Worm (Caenorhabditis elegans) whole organism, L4 larva: ENCODE results near the gene M01H9.3.

Experiments used
- F37D6.2 ChIP-seq: sonication (generic microtip); optimal IDR thresholded peaks from 2 replicates; lab custom pipeline; 2016; ENCODE audit warnings: mild to moderate bottlenecking, missing genetic modification characterization, missing compliant biosample characterization
- F44E2.7 ChIP-seq: fragments of 200-800 bp; sonication (Bioruptor generic); IDR thresholded peaks from 2 replicates; pipeline ENCODE4 v2.1.2; 2022; ENCODE audit warnings: missing genetic modification characterization, missing compliant biosample characterization
- R02D3.7 ChIP-seq: fragments of 150-350 bp; sonication (generic microtip); optimal IDR thresholded peaks from 3 replicates; lab custom pipeline; 2014; ENCODE audit warnings: missing biosample characterization, missing genetic modification characterization
- T20F7.1 ChIP-seq: fragments of 200-800 bp; sonication (Bioruptor generic); optimal IDR thresholded peaks from 2 replicates; lab custom pipeline; 2018; ENCODE audit warnings: mild to moderate bottlenecking, missing genetic modification characterization, missing compliant biosample characterization
- Y48G9A.11 ChIP-seq: fragments of 200-800 bp; sonication (Bioruptor generic); IDR thresholded peaks from 2 replicates; pipeline ENCODE4 v1.3.6; 2022; ENCODE audit warnings: missing genetic modification reagents, missing genetic modification characterization, missing compliant biosample characterization
- ceh-44 ChIP-seq: fragments of 200-800 bp; sonication (Bioruptor generic); IDR thresholded peaks from 2 replicates; pipeline ENCODE4 v1.3.6; 2022; ENCODE audit warnings: missing genetic modification reagents, missing genetic modification characterization, missing compliant biosample characterization
- ceh-62 ChIP-seq: sonication (generic microtip); optimal IDR thresholded peaks from 2 replicates; lab custom pipeline; 2017; ENCODE audit warnings: missing biosample characterization, missing genetic modification characterization
- ctbp-1 ChIP-seq: fragments of 200-800 bp; sonication (Bioruptor generic); IDR thresholded peaks from 2 replicates; pipeline ENCODE4 v1.3.6; 2022; ENCODE audit warnings: missing genetic modification reagents, missing genetic modification characterization, missing compliant biosample characterization
- daf-19 ChIP-seq: fragments of 200-800 bp; sonication (Bioruptor generic); conservative IDR thresholded peaks from 2 replicates; pipeline ENCODE4 v1.3.6; 2022; ENCODE audit warnings: missing genetic modification characterization, missing compliant biosample characterization
- dmd-9 ChIP-seq: fragments of 200-800 bp; sonication (Bioruptor generic); IDR thresholded peaks from 2 replicates; pipeline ENCODE4 v1.3.6; 2022; ENCODE audit warnings: missing genetic modification reagents, missing genetic modification characterization, missing compliant biosample characterization
- dve-1 ChIP-seq: sonication (generic microtip); optimal IDR thresholded peaks from 2 replicates; lab custom pipeline; 2017; ENCODE audit warnings: antibody characterized with exemption, mild to moderate bottlenecking, missing genetic modification characterization, missing compliant biosample characterization; ENCODE audit not compliant: insufficient read depth
- fkh-10 ChIP-seq: fragments of 150-350 bp; optimal IDR thresholded peaks from 2 replicates; lab custom pipeline; 2014; ENCODE audit warnings: missing biosample characterization, missing genetic modification reagents, missing genetic modification characterization
- hif-1 ChIP-seq, 2 experiments: sonication (generic microtip); optimal IDR thresholded peaks; 2 replicates each; lab custom pipeline; 2016 to 2017; ENCODE audit warnings: missing compliant biosample characterization in 2 of 2, missing genetic modification characterization in 2 of 2, missing genetic modification reagents in 2 of 2, missing genotype in 2 of 2, mild to moderate bottlenecking in 1 of 2
- hlh-11 ChIP-seq: fragments of 200-800 bp; sonication (Bioruptor generic); optimal IDR thresholded peaks from 2 replicates; lab custom pipeline; 2018; ENCODE audit warnings: mild to moderate bottlenecking, missing genetic modification characterization, missing compliant biosample characterization
- lim-7 ChIP-seq: fragments of 200-800 bp; sonication (Bioruptor generic); IDR thresholded peaks from 2 replicates; pipeline ENCODE4 v1.3.6; 2022; ENCODE audit warnings: missing genetic modification characterization, missing compliant biosample characterization
- lin-15B ChIP-seq: fragments of 150-350 bp; sonication (generic microtip); optimal IDR thresholded peaks from 3 replicates; lab custom pipeline; 2014; ENCODE audit warnings: missing biosample characterization, missing genetic modification characterization
- nhr-10 ChIP-seq: fragments of 150-350 bp; optimal IDR thresholded peaks from 2 replicates; lab custom pipeline; 2014; ENCODE audit warnings: missing biosample characterization, missing genetic modification characterization
- nhr-11 ChIP-seq: fragments of 150-350 bp; optimal IDR thresholded peaks from 2 replicates; lab custom pipeline; 2014; ENCODE audit warnings: missing biosample characterization, missing genetic modification characterization
- nhr-111 ChIP-seq: fragments of 200-800 bp; sonication (Bioruptor generic); optimal IDR thresholded peaks from 2 replicates; lab custom pipeline; 2018; ENCODE audit warnings: mild to moderate bottlenecking, missing genetic modification characterization, missing compliant biosample characterization
- nhr-237 ChIP-seq: sonication (generic microtip); optimal IDR thresholded peaks from 2 replicates; lab custom pipeline; 2017; ENCODE audit warnings: missing biosample characterization, missing genetic modification characterization
- nhr-25 ChIP-seq: sonication (generic microtip); optimal IDR thresholded peaks from 2 replicates; lab custom pipeline; 2017; ENCODE audit warnings: missing genetic modification characterization, mild to moderate bottlenecking, missing compliant biosample characterization, antibody characterized with exemption, moderate library complexity, borderline replicate concordance; ENCODE audit not compliant: insufficient read depth
- nhr-41 ChIP-seq: fragments of 200-800 bp; sonication (Bioruptor generic); IDR thresholded peaks from 2 replicates; pipeline ENCODE4 v1.3.6; 2022; ENCODE audit warnings: missing genetic modification reagents, missing genetic modification characterization, missing compliant biosample characterization
- nhr-6 ChIP-seq: fragments of 150-350 bp; optimal IDR thresholded peaks from 2 replicates; lab custom pipeline; 2014; ENCODE audit warnings: missing biosample characterization, missing genetic modification characterization
- pqm-1 ChIP-seq: sonication (generic microtip); optimal IDR thresholded peaks from 2 replicates; lab custom pipeline; 2017; ENCODE audit warnings: missing biosample characterization, missing genetic modification characterization
- rbr-2 ChIP-seq: sonication (generic microtip); optimal IDR thresholded peaks from 2 replicates; lab custom pipeline; 2016; ENCODE audit warnings: missing genotype, missing genetic modification characterization, missing compliant biosample characterization
- saeg-2 ChIP-seq: fragments of 200-800 bp; sonication (Bioruptor generic); IDR thresholded peaks from 2 replicates; pipeline ENCODE4 v1.3.6; 2022; ENCODE audit warnings: missing genetic modification reagents, missing genetic modification characterization, missing compliant biosample characterization
- set-16 ChIP-seq: fragments of 200-800 bp; sonication (Bioruptor generic); IDR thresholded peaks from 2 replicates; pipeline ENCODE4 v1.3.6; 2022; ENCODE audit warnings: missing genetic modification reagents, missing genetic modification characterization, missing compliant biosample characterization
- skn-1 ChIP-seq: fragments of 150-350 bp; optimal IDR thresholded peaks from 2 replicates; lab custom pipeline; 2014; ENCODE audit warnings: missing biosample characterization, missing genetic modification characterization
- unc-62 ChIP-seq, 3 experiments: fragments of 150-350 bp in 1 of 3; sonication (generic microtip); optimal IDR thresholded peaks in 2 of 3; peaks in 1 of 3; 1 replicate in 1 of 3; 2 replicates in 2 of 3; lab custom pipeline; 2014 to 2017; ENCODE audit warnings: missing biosample characterization in 3 of 3, missing genetic modification characterization in 3 of 3, missing genetic modification reagents in 3 of 3, missing genotype in 1 of 3
- zfp-3 ChIP-seq: fragments of 200-800 bp; sonication (Bioruptor generic); conservative IDR thresholded peaks from 2 replicates; pipeline ENCODE4 v1.3.6; 2022; ENCODE audit warnings: missing genetic modification reagents, missing genetic modification characterization, missing compliant biosample characterization

Gene M01H9.3

ce11 chrIV:4437825-4438224 is 39.0 kb downstream of the M01H9.3 start:
- TF ChIP-seq nhr-237 (tag; lab: Kevin White, UChicago): no peak
- no peak for TF ChIP-seq zfp-3
- TF ChIP-seq ctbp-1 (GFP tag; lab: Robert Waterston, UW): no peak
- TF ChIP-seq R02D3.7 (tag; lab: Kevin White, UChicago): no peak
- TF ChIP-seq, all 104 proteins: peak for 0

ce11 chrIV:4434441-4435084 is 42.3 kb downstream of the M01H9.3 start, which contains the start of the genes R08C7.8 and R08C7.4:
R08C7.8 (minus strand) TSS chrIV:4434541.
R08C7.4 (plus strand) TSS chrIV:4435034.
- no peak for TF ChIP-seq T20F7.1 (GFP tag; lab: Kevin White, UChicago)
- no peak for TF ChIP-seq nhr-25 (tag; lab: Kevin White, UChicago)
- no peak for TF ChIP-seq fkh-10 (GFP tag; lab: Kevin White, UChicago)
- no peak for TF ChIP-seq unc-62 (GFP tag; optimal IDR thresholded peaks at IDR 0.05 in 1 of 2; lab: Kevin White, UChicago)
- TF ChIP-seq unc-62 (tag; optimal IDR thresholded peaks at IDR 0.05; lab: Kevin White, UChicago): no peak
- no peak for TF ChIP-seq ceh-62 (tag; lab: Kevin White, UChicago)
- TF ChIP-seq Y48G9A.11 (GFP tag; lab: Robert Waterston, UW): no peak
- TF ChIP-seq F44E2.7: no peak
- TF ChIP-seq daf-19 (GFP tag; lab: Robert Waterston, UW): no peak
- no peak for TF ChIP-seq skn-1 (tag; lab: Kevin White, UChicago)
- TF ChIP-seq R02D3.7 (tag; lab: Kevin White, UChicago): no peak
- TF ChIP-seq pqm-1 (tag; lab: Kevin White, UChicago): no peak
- TF ChIP-seq dmd-9: no peak
- TF ChIP-seq lin-15B (tag; lab: Kevin White, UChicago): no peak
- no peak for TF ChIP-seq F37D6.2 (tag; lab: Kevin White, UChicago)
- no peak for TF ChIP-seq nhr-11
- TF ChIP-seq nhr-111 (GFP tag; lab: Kevin White, UChicago): no peak

DNA sequence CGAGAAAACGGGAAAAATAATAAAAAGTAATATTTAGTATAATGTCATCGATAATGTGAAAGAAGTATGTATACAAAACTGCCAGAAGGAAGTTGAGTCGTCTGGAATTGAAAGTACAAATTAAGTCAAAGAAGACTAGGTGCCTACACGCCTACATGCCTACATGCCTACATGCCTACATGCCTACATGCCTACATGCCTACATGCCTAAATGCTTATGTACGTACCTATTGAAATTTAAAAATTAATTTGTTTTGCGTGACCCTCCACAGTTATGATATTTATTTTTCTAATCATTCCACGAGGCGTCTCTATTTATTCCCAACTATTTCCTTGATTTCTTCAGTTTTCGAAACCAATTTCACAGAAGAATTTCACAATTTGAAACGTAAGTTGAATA is 47.0 kb downstream of the M01H9.3 start, which contains the start of the genes str-185 and R08C7.5:
Gene str-185 (minus strand): TSS at position 101 of the 400 bp plus-strand sequence.
Gene R08C7.5 (plus strand): TSS at position 329 of the 400 bp plus-strand sequence.
- TF ChIP-seq hif-1 (tag; optimal IDR thresholded peaks at IDR 0.05; lab: Kevin White, UChicago) (no peak), saeg-2 (GFP tag; lab: Robert Waterston, UW) (no peak), set-16 (GFP tag; lab: Robert Waterston, UW) (no peak), ceh-62 (tag; lab: Kevin White, UChicago) (no peak)

ce11 chrIV:4423885-4424284 is 53.0 kb downstream of the M01H9.3 start:
- TF ChIP-seq unc-62 (GFP tag; optimal IDR thresholded peaks at IDR 0.05 in 1 of 2; lab: Kevin White, UChicago) (peak in 1 of 2 experiments; percentile 55), unc-62 (tag; optimal IDR thresholded peaks at IDR 0.05; lab: Kevin White, UChicago) (no peak), nhr-10 (tag; lab: Kevin White, UChicago) (no peak)

ce11 chrIV:4423026-4423425 is 53.8 kb downstream of the M01H9.3 start:
- TF ChIP-seq unc-62 (GFP tag; optimal IDR thresholded peaks at IDR 0.05 in 1 of 2; lab: Kevin White, UChicago): peak in 1 of 2 experiments; percentile 95
- TF ChIP-seq unc-62 (tag; optimal IDR thresholded peaks at IDR 0.05; lab: Kevin White, UChicago): no peak
- TF ChIP-seq T20F7.1 (GFP tag; lab: Kevin White, UChicago): no peak

ce11 chrIV:4422029-4422428 is 54.8 kb downstream of the M01H9.3 start, which contains the start of gene clec-175:
clec-175 (plus strand) TSS chrIV:4422329.
- TF ChIP-seq ctbp-1 (GFP tag; lab: Robert Waterston, UW) (no peak), dve-1 (no peak), hif-1 (tag; optimal IDR thresholded peaks at IDR 0.05; lab: Kevin White, UChicago) (no peak), nhr-25 (tag; lab: Kevin White, UChicago) (no peak), ceh-44 (no peak), nhr-41 (GFP tag; lab: Robert Waterston, UW) (no peak), lim-7 (GFP tag; lab: Robert Waterston, UW) (no peak), T20F7.1 (GFP tag; lab: Kevin White, UChicago) (no peak), rbr-2 (tag; lab: Kevin White, UChicago) (no peak), nhr-6 (tag; lab: Kevin White, UChicago) (no peak), hlh-11 (tag; lab: Kevin White, UChicago) (no peak)
